Worm (Caenorhabditis elegans) whole organism, midembryonic: ENCODE measurements around the gene eif-2A.

Experiments used
- T22C8.4 ChIP-seq: fragments of 200-800 bp; sonication (Bioruptor generic); IDR thresholded peaks from 2 replicates; pipeline ENCODE4 v1.3.6; 2022; ENCODE audit warnings: missing genetic modification characterization, missing compliant biosample characterization
- cog-1 ChIP-seq: sonication (generic microtip); optimal IDR thresholded peaks from 2 replicates; lab custom pipeline; 2016; ENCODE audit warnings: missing genetic modification characterization, missing compliant biosample characterization
- flt-1 ChIP-seq: fragments of 200-800 bp; sonication (Bioruptor generic); IDR thresholded peaks from 2 replicates; pipeline ENCODE4 v1.3.6; 2022; ENCODE audit warnings: missing genetic modification characterization, missing compliant biosample characterization
- klf-2 ChIP-seq: fragments of 200-800 bp; sonication (Bioruptor generic); conservative IDR thresholded peaks from 2 replicates; pipeline ENCODE4 v1.3.6; 2022; ENCODE audit warnings: missing genetic modification reagents, missing genetic modification characterization, missing compliant biosample characterization
- med-1 ChIP-seq: sonication (generic microtip); optimal IDR thresholded peaks from 2 replicates; lab custom pipeline; 2017; ENCODE audit warnings: missing genetic modification characterization, mild to moderate bottlenecking, missing compliant biosample characterization, antibody characterized with exemption, missing genetic modification reagents; ENCODE audit not compliant: insufficient read depth
- ref-1 ChIP-seq: fragments of 200-800 bp; sonication (Bioruptor generic); conservative IDR thresholded peaks from 2 replicates; pipeline ENCODE4 v1.3.6; 2022; ENCODE audit warnings: missing genetic modification reagents, missing genetic modification characterization, missing compliant biosample characterization
- tab-1 ChIP-seq: fragments of 200-800 bp; sonication (Bioruptor generic); IDR thresholded peaks from 2 replicates; pipeline ENCODE4 v1.3.6; 2022; ENCODE audit warnings: missing genetic modification characterization, missing compliant biosample characterization
- ztf-23 ChIP-seq: fragments of 200-800 bp; sonication (Bioruptor generic); IDR thresholded peaks from 2 replicates; pipeline ENCODE4 v1.3.6; 2022; ENCODE audit warnings: missing genetic modification reagents, missing genetic modification characterization, missing compliant biosample characterization
- ztf-29 ChIP-seq: fragments of 200-800 bp; sonication (Bioruptor generic); IDR thresholded peaks from 2 replicates; pipeline ENCODE4 v1.3.6; 2022; ENCODE audit warnings: missing genetic modification reagents, missing genetic modification characterization, missing compliant biosample characterization

The eif-2A gene

ce11 chrII:10416332-10416863, at the start of gene eif-2A:
TSS of gene eif-2A (plus strand) at chrII:10416800.
- TF ChIP-seq klf-2 (GFP tag; lab: Robert Waterston, UW) (no peak), ztf-29 (GFP tag; lab: Robert Waterston, UW) (no peak), cog-1 (tag; lab: Kevin White, UChicago) (no peak), flt-1 (no peak), med-1 (no peak), ztf-23 (GFP tag; lab: Robert Waterston, UW) (no peak), T22C8.4 (GFP tag; lab: Robert Waterston, UW) (no peak), ref-1 (no peak), tab-1 (no peak)

- TF ChIP-seq klf-2 (GFP tag; lab: Robert Waterston, UW) (no peak), ztf-29 (GFP tag; lab: Robert Waterston, UW) (no peak), T22C8.4 (GFP tag; lab: Robert Waterston, UW) (no peak), flt-1 (no peak), med-1 (no peak), tab-1 (no peak), cog-1 (tag; lab: Kevin White, UChicago) (no peak), ztf-23 (GFP tag; lab: Robert Waterston, UW) (no peak), ref-1 (no peak)
These were observed 49.4 kb upstream of the eif-2A start, which contains the start of gene ceh-57 for ce11 chrII:10367202-10367601. TSS of gene ceh-57 (minus strand) at chrII:10367296.

ce11 chrII:10369547-10370028, 47.0 kb upstream of the eif-2A start, which contains the start of gene ceh-58:
TSS of gene ceh-58 (minus strand) at chrII:10369597.
- TF ChIP-seq tab-1 (0 out of 2 replicates have a peak, but pooled peaks have one; percentile 18), klf-2 (GFP tag; lab: Robert Waterston, UW) (no peak)

ce11 chrII:10370826-10371225, 45.8 kb upstream of the eif-2A start:
- TF ChIP-seq ref-1 (no peak), med-1 (no peak), ztf-23 (GFP tag; lab: Robert Waterston, UW) (no peak), tab-1 (no peak), ztf-29 (GFP tag; lab: Robert Waterston, UW) (no peak), cog-1 (tag; lab: Kevin White, UChicago) (no peak), T22C8.4 (GFP tag; lab: Robert Waterston, UW) (no peak), flt-1 (no peak), klf-2 (GFP tag; lab: Robert Waterston, UW) (no peak)

- TF ChIP-seq ztf-23 (GFP tag; lab: Robert Waterston, UW): no peak
- no peak for TF ChIP-seq flt-1
- no peak for TF ChIP-seq cog-1 (tag; lab: Kevin White, UChicago)
- no peak for TF ChIP-seq T22C8.4 (GFP tag; lab: Robert Waterston, UW)
- no peak for TF ChIP-seq ztf-29 (GFP tag; lab: Robert Waterston, UW)
- no peak for TF ChIP-seq ref-1
- no peak for TF ChIP-seq klf-2 (GFP tag; lab: Robert Waterston, UW)
- TF ChIP-seq med-1: no peak
- TF ChIP-seq tab-1: no peak
These were observed 43.6 kb upstream of the eif-2A start for ce11 chrII:10373016-10373415.

- no peak for TF ChIP-seq T22C8.4 (GFP tag; lab: Robert Waterston, UW)
- TF ChIP-seq cog-1 (tag; lab: Kevin White, UChicago): no peak
- no peak for TF ChIP-seq ztf-23 (GFP tag; lab: Robert Waterston, UW)
- TF ChIP-seq flt-1: no peak
These were observed 42.9 kb upstream of the eif-2A start for ce11 chrII:10373536-10374169.

ce11 chrII:10374776-10375175, 41.8 kb upstream of the eif-2A start:
- TF ChIP-seq cog-1 (tag; lab: Kevin White, UChicago) (no peak), ztf-29 (GFP tag; lab: Robert Waterston, UW) (no peak), T22C8.4 (GFP tag; lab: Robert Waterston, UW) (no peak), ref-1 (no peak), flt-1 (no peak), med-1 (no peak), ztf-23 (GFP tag; lab: Robert Waterston, UW) (no peak), tab-1 (no peak), klf-2 (GFP tag; lab: Robert Waterston, UW) (no peak)

- no peak for TF ChIP-seq tab-1
- TF ChIP-seq ref-1: no peak
- no peak for TF ChIP-seq cog-1 (tag; lab: Kevin White, UChicago)
- TF ChIP-seq ztf-29 (GFP tag; lab: Robert Waterston, UW): no peak
- TF ChIP-seq klf-2 (GFP tag; lab: Robert Waterston, UW): no peak
- no peak for TF ChIP-seq ztf-23 (GFP tag; lab: Robert Waterston, UW)
- no peak for TF ChIP-seq flt-1
- no peak for TF ChIP-seq T22C8.4 (GFP tag; lab: Robert Waterston, UW)
- no peak for TF ChIP-seq med-1
These were observed 38.7 kb upstream of the eif-2A start for ce11 chrII:10377901-10378300.

- no peak for TF ChIP-seq cog-1 (tag; lab: Kevin White, UChicago)
- no peak for TF ChIP-seq ref-1
- no peak for TF ChIP-seq ztf-23 (GFP tag; lab: Robert Waterston, UW)
- no peak for TF ChIP-seq flt-1
- TF ChIP-seq klf-2 (GFP tag; lab: Robert Waterston, UW): no peak
- TF ChIP-seq ztf-29 (GFP tag; lab: Robert Waterston, UW): no peak
- no peak for TF ChIP-seq T22C8.4 (GFP tag; lab: Robert Waterston, UW)
- no peak for TF ChIP-seq tab-1
- no peak for TF ChIP-seq med-1
These were observed 37.1 kb upstream of the eif-2A start for ce11 chrII:10379546-10379945.

ce11 chrII:10382247-10382646, 34.4 kb upstream of the eif-2A start:
- no peak for TF ChIP-seq flt-1
- TF ChIP-seq cog-1 (tag; lab: Kevin White, UChicago): peak; percentile 49
- TF ChIP-seq tab-1: no peak
